Worm (Caenorhabditis elegans): ENCODE measurements around the gene srlf-21.

The srlf-21 gene

DNA sequence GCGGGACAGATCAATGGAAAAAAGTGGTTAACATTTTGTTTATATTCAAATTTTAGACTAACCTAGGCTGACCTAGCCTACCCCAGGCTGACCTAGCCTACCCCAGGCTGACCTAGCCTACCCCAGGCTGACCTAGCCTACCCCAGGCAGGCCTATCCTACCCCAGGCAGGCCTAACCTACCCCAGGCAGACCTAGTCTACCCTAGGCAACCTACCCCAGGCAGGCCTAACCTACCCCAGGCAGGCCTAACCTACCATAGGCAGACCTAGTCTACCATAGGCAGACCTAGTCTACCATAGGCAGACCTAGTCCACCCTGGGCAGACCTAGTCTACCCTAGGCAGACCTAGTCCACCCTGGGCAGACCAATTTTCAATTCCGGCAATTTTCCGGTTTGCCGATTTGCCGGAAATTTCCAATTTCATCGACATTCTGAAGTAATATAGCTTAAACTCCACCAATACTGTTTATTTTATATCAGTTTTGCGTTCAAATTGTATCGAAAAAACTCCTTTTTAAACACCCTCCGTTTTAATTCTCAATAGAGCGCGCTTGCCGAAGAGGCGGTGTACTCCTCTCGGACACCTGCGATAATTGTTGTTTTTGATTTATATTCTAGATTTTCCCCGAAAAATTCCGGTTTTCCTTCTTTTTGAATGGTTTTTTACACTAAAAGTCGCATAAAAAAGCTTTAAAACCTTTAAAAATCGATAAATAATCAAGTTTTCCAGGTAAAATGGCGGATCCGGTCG, 14.1 kb upstream of the srlf-21 start, which contains the start of gene trm-2A (continued):
- TF ChIP-seq blmp-1 (tag; optimal IDR thresholded peaks at IDR 0.05; ENCODE audit: insufficient read depth) (peak; percentile 42), ama-1 (optimal IDR thresholded peaks at IDR 0.05) (no peak), lin-13 (GFP tag; optimal IDR thresholded peaks at IDR 0.05) (peak; percentile 85), aly-2 (tag; optimal IDR thresholded peaks at IDR 0.05) (no peak), alr-1 (tag; optimal IDR thresholded peaks at IDR 0.05) (no peak), mab-5 (tag; optimal IDR thresholded peaks at IDR 0.05) (peak; percentile 26)

DNA sequence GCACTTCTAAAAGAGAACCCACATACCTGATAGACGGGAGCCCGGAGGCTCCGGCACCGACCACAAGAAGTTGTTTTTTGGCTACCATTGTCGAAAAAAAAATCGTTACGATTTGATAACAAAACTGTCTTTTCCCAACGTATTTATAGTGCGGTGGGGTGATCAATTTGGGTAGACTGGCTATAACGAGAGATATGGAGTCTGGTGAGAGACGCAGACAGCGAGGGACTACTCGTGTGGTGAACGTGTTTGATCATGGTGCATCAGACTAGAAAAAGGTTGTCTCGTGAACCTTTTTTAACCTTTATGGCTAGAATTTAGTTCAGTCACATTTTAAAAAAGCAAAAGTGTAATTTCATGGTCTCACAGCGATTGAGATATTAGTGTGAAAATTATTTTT, 13.1 kb upstream of the srlf-21 start, which contains the start of gene fmo-5:
TSS of gene fmo-5 (minus strand) at position 206 of the 400 bp plus-strand sequence.
- TF ChIP-seq nhr-23 (tag; optimal IDR thresholded peaks at IDR 0.05) (no peak), fos-1 (tag; optimal IDR thresholded peaks at IDR 0.05) (peak; percentile 12), sem-4 (tag; optimal IDR thresholded peaks at IDR 0.05) (no peak), gmeb-1 (tag; optimal IDR thresholded peaks at IDR 0.05) (peak; percentile 62), nhr-25 (tag; optimal IDR thresholded peaks at IDR 0.05) (peak; percentile 62), sma-3 (GFP tag; optimal IDR thresholded peaks at IDR 0.05) (peak; percentile 40), nhr-11 (tag; optimal IDR thresholded peaks at IDR 0.05) (no peak), mdl-1 (tag; optimal IDR thresholded peaks at IDR 0.05) (peak; percentile 38 to 56), F13H6.1 (tag; optimal IDR thresholded peaks at IDR 0.05) (peak; percentile 30), nhr-21 (tag; optimal IDR thresholded peaks at IDR 0.05) (peak; percentile 57), mbf-1 (tag; optimal IDR thresholded peaks at IDR 0.05) (no peak), ZK546.5 (tag; optimal IDR thresholded peaks at IDR 0.05) (no peak), sma-9 (GFP tag; optimal IDR thresholded peaks at IDR 0.05) (peak; percentile 69), sma-9 (tag; optimal IDR thresholded peaks at IDR 0.05) (no peak), crh-2 (tag; optimal IDR thresholded peaks at IDR 0.05) (peak; percentile 71), mab-5 (tag; optimal IDR thresholded peaks at IDR 0.05) (no peak), nhr-129 (tag; optimal IDR thresholded peaks at IDR 0.05) (peak; percentile 27), lin-13 (GFP tag; optimal IDR thresholded peaks at IDR 0.05) (no peak)

DNA sequence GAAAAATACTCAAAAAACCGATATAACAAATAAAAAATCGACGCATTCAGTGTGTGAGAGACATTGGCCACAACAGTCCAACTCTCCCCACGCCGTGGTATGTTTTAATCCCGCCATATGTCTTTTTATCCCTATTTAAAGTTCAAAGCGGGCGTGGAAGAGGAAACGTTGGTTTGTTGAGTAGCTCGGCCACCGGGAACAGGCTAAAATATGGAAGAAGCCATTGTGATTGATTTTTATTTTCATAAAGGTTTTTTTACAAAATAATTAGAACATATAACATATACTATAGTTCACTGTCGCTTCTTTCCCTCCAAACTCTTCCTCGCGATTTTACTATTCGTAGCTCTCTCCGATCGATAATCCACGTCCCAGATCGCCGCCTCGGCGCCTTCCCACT, 8.8 kb upstream of the srlf-21 start, which contains the start of gene nas-32:
TSS of gene nas-32 (minus strand) at position 101 of the 400 bp plus-strand sequence.
- TF ChIP-seq lin-11 (tag; optimal IDR thresholded peaks at IDR 0.05), result no peak
- TF ChIP-seq nhr-11 (tag; optimal IDR thresholded peaks at IDR 0.05), result no peak
- no peak for TF ChIP-seq nhr-237 (tag; optimal IDR thresholded peaks at IDR 0.05)
- no peak for TF ChIP-seq nhr-10 (tag; optimal IDR thresholded peaks at IDR 0.05)
- no peak for TF ChIP-seq nhr-23 (tag; optimal IDR thresholded peaks at IDR 0.05)
- no peak for TF ChIP-seq aly-2 (tag; optimal IDR thresholded peaks at IDR 0.05)
- no peak for TF ChIP-seq sem-4 (tag; optimal IDR thresholded peaks at IDR 0.05)
- no peak for TF ChIP-seq ceh-82 (tag; optimal IDR thresholded peaks at IDR 0.05)
- TF ChIP-seq ama-1 (optimal IDR thresholded peaks at IDR 0.05), result no peak
- TF ChIP-seq ZK546.5 (tag; optimal IDR thresholded peaks at IDR 0.05), result no peak
- no peak for TF ChIP-seq ztf-11 (tag; optimal IDR thresholded peaks at IDR 0.05)
- no peak for TF ChIP-seq lsy-2 (tag; optimal IDR thresholded peaks at IDR 0.05)
- no peak for TF ChIP-seq unc-39 (tag; optimal IDR thresholded peaks at IDR 0.05)

DNA sequence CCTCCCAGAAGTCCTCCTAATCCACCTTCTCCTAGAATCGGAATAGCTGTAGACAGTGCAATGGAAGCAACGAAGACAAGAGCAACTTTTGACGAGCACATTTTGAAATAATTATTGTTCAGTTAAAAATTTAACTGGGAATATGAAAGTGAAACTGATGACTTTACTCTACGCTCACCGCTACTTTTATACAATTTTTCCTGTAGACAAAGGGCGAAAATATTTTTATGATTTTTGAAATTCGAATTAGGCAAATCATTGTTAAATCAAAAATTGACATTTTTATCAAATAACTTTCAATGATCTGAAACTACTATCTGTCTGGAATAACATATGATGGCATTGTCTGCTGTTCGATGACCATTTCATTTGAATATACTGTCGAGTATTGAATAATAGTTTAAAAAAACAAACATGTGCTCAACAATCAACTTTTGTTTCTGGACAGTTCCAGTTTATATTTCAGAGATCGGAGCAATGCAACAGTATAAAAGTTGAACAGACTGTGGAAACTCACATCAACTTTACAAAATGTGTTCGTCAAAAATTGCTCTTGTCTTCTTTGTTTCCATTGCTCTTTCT, 3.2 kb upstream of the srlf-21 start, which contains the start of the genes srlf-23 and srlf-20:
TSS of gene srlf-23 (minus strand) at position 101 of the 582 bp plus-strand sequence.
TSS of gene srlf-20 (plus strand) at position 532 of the 582 bp plus-strand sequence.
- no peak for TF ChIP-seq ZK546.5 (tag; optimal IDR thresholded peaks at IDR 0.05)
- TF ChIP-seq sem-4 (tag; optimal IDR thresholded peaks at IDR 0.05), result no peak
- TF ChIP-seq nhr-6 (tag; optimal IDR thresholded peaks at IDR 0.05), result no peak
- TF ChIP-seq unc-62 (GFP tag; optimal IDR thresholded peaks at IDR 0.05), result no peak
- TF ChIP-seq nhr-21 (tag; optimal IDR thresholded peaks at IDR 0.05), result no peak
- TF ChIP-seq nhr-25 (tag; optimal IDR thresholded peaks at IDR 0.05), result no peak
- TF ChIP-seq F13H6.1 (tag; optimal IDR thresholded peaks at IDR 0.05), result no peak
- TF ChIP-seq ztf-4 (tag; optimal IDR thresholded peaks at IDR 0.05), result no peak
- TF ChIP-seq elt-1 (tag; optimal IDR thresholded peaks at IDR 0.05), result no peak
- TF ChIP-seq ztf-11 (tag; optimal IDR thresholded peaks at IDR 0.05), result no peak
- no peak for TF ChIP-seq nhr-237 (tag; optimal IDR thresholded peaks at IDR 0.05)
- TF ChIP-seq nhr-10 (tag; optimal IDR thresholded peaks at IDR 0.05), result no peak
- TF ChIP-seq R02D3.7 (tag; optimal IDR thresholded peaks at IDR 0.05), result no peak
- no peak for TF ChIP-seq blmp-1 (tag; optimal IDR thresholded peaks at IDR 0.05; ENCODE audit: insufficient read depth)
- TF ChIP-seq unc-39 (tag; optimal IDR thresholded peaks at IDR 0.05), result no peak
